Fruit fly (Drosophila melanogaster) whole organism, larva: ENCODE results near the gene RpS7.

Experiments used
- noc ChIP-seq: fragments of 200-800 bp; sonication (Bioruptor generic); optimal IDR thresholded peaks from 3 replicates; lab custom pipeline; 2019; ENCODE audit warnings: missing biosample characterization, mild to moderate bottlenecking, missing genetic modification characterization, moderate library complexity

RpS7 gene

dm6 chr3R:30170671-30171667 is 37.9 kb downstream of the RpS7 start, which contains the start of gene Rsod:
Gene Rsod (minus strand): TSS chr3R:30171207.
- no peak for TF ChIP-seq noc (tag; lab: Kevin White, UChicago)

- no peak for TF ChIP-seq noc (tag; lab: Kevin White, UChicago)
Measured at dm6 chr3R:30166159-30166784, 42.5 kb downstream of the RpS7 start, which contains the start of gene VhaAC45RP. Gene VhaAC45RP (minus strand): TSS chr3R:30166419.

dm6 chr3R:30164162-30164561 is 44.7 kb downstream of the RpS7 start:
- no peak for TF ChIP-seq noc (tag; lab: Kevin White, UChicago)

- no peak for TF ChIP-seq noc (tag; lab: Kevin White, UChicago)
Measured at dm6 chr3R:30163228-30163627, 45.6 kb downstream of the RpS7 start.

dm6 chr3R:30160312-30160942 is 48.4 kb downstream of the RpS7 start, which contains the start of gene CG11498:
Gene CG11498 (minus strand): TSS chr3R:30160473.
- TF ChIP-seq noc (tag; lab: Kevin White, UChicago): no peak
